Fruit fly (Drosophila melanogaster) whole organism, embryonic: Measurements from ENCODE around the gene snky.

Source experiments
- Bdp1 ChIP-seq: fragments of 200-800 bp; sonication (Bioruptor generic); optimal IDR thresholded peaks from 3 replicates; lab custom pipeline; 2016; ENCODE audit warnings: missing biosample characterization, missing genetic modification characterization
- Bgb ChIP-seq: fragments of 200-800 bp; sonication (Bioruptor generic); IDR thresholded peaks from 2 replicates; pipeline ENCODE4 v1.3.6; 2022; ENCODE audit warnings: missing biosample characterization, missing genetic modification characterization; ENCODE audit not compliant: partially characterized antibody
- Blimp-1 ChIP-seq: fragments of 200-800 bp; sonication (Bioruptor generic); optimal IDR thresholded peaks from 3 replicates; lab custom pipeline; 2018; ENCODE audit warnings: missing biosample characterization, missing genetic modification characterization, mild to moderate bottlenecking, moderate library complexity, missing genetic modification reagents
- CG10321 ChIP-seq: fragments of 200-800 bp; sonication (Bioruptor generic); IDR thresholded peaks from 2 replicates; pipeline ENCODE4 v1.3.6; 2022; ENCODE audit warnings: missing biosample characterization, missing genetic modification characterization
- CG15269 ChIP-seq: fragments of 200-800 bp; sonication (Bioruptor generic); optimal IDR thresholded peaks from 2 replicates; lab custom pipeline; 2018; ENCODE audit warnings: missing biosample characterization, mild to moderate bottlenecking, missing genetic modification characterization, moderate library complexity
- CG15514 ChIP-seq: fragments of 200-800 bp; sonication (Bioruptor generic); optimal IDR thresholded peaks from 3 replicates; lab custom pipeline; 2017; ENCODE audit warnings: missing biosample characterization, missing genetic modification characterization, mild to moderate bottlenecking, moderate library complexity, missing genetic modification reagents
- CG1603 ChIP-seq: fragments of 200-800 bp; sonication (Bioruptor generic); optimal IDR thresholded peaks from 2 replicates; lab custom pipeline; 2019; ENCODE audit warnings: missing biosample characterization, mild to moderate bottlenecking, missing genetic modification characterization, moderate library complexity
- CG16813 ChIP-seq: fragments of 200-800 bp; sonication (Bioruptor generic); IDR thresholded peaks from 3 replicates; pipeline ENCODE4 v1.3.6; 2022; ENCODE audit warnings: missing biosample characterization, missing genetic modification characterization; ENCODE audit not compliant: partially characterized antibody
- CG2129 ChIP-seq: fragments of 200-800 bp; sonication (Bioruptor generic); IDR thresholded peaks from 2 replicates; pipeline ENCODE4 v1.3.6; 2022; ENCODE audit warnings: missing biosample characterization, missing genetic modification characterization; ENCODE audit not compliant: partially characterized antibody
- CG34376 ChIP-seq: fragments of 200-800 bp; sonication (Bioruptor generic); optimal IDR thresholded peaks from 2 replicates; lab custom pipeline; 2018; ENCODE audit warnings: missing biosample characterization, mild to moderate bottlenecking, missing genetic modification characterization
- CG34422 ChIP-seq: fragments of 200-800 bp; sonication (Bioruptor generic); IDR thresholded peaks from 3 replicates; pipeline ENCODE4 v1.3.6; 2022; ENCODE audit warnings: missing biosample characterization, missing genetic modification characterization
- CG42726 ChIP-seq: fragments of 200-800 bp; sonication (Bioruptor generic); IDR thresholded peaks from 2 replicates; pipeline ENCODE4 v1.3.6; 2022; ENCODE audit warnings: missing biosample characterization, missing genetic modification characterization; ENCODE audit not compliant: partially characterized antibody
- CG4617 ChIP-seq: fragments of 200-800 bp; sonication (Bioruptor generic); optimal IDR thresholded peaks from 3 replicates; lab custom pipeline; 2016; ENCODE audit warnings: missing biosample characterization, missing genetic modification characterization, borderline replicate concordance
- CG6791 ChIP-seq: fragments of 200-800 bp; sonication (Bioruptor generic); IDR thresholded peaks from 3 replicates; pipeline ENCODE4 v1.3.6; 2022; ENCODE audit warnings: missing biosample characterization, missing genetic modification characterization; ENCODE audit not compliant: partially characterized antibody
- CG7963 ChIP-seq: fragments of 200-800 bp; sonication (Bioruptor generic); IDR thresholded peaks from 3 replicates; pipeline ENCODE4 v1.3.6; 2022; ENCODE audit warnings: missing biosample characterization, missing genetic modification characterization; ENCODE audit not compliant: partially characterized antibody
- CG9727 ChIP-seq: fragments of 200-800 bp; sonication (Bioruptor generic); optimal IDR thresholded peaks from 3 replicates; lab custom pipeline; 2017; ENCODE audit warnings: missing biosample characterization, mild to moderate bottlenecking, missing genetic modification characterization
- CG9817 ChIP-seq: fragments of 200-800 bp; sonication (Bioruptor generic); optimal IDR thresholded peaks from 2 replicates; lab custom pipeline; 2018; ENCODE audit warnings: missing biosample characterization, mild to moderate bottlenecking, missing genetic modification characterization, moderate library complexity
- Dad ChIP-seq: fragments of 200-800 bp; sonication (Bioruptor generic); optimal IDR thresholded peaks from 3 replicates; lab custom pipeline; 2016; ENCODE audit warnings: missing biosample characterization, missing genetic modification characterization
- HLH4C ChIP-seq: fragments of 200-800 bp; sonication (Bioruptor generic); IDR thresholded peaks from 3 replicates; pipeline ENCODE4 v1.3.6; 2022; ENCODE audit warnings: missing biosample characterization, missing genetic modification characterization; ENCODE audit not compliant: partially characterized antibody
- Hr51 ChIP-seq, 2 experiments: fragments of 200-800 bp; sonication (Bioruptor generic); optimal IDR thresholded peaks; 2 replicates in 1 of 2; 3 replicates in 1 of 2; lab custom pipeline; 2016 to 2018; ENCODE audit warnings: missing biosample characterization in 2 of 2, missing genetic modification characterization in 2 of 2, mild to moderate bottlenecking in 1 of 2, moderate library complexity in 1 of 2
- Jarid2 ChIP-seq: fragments of 200-800 bp; sonication (Bioruptor generic); optimal IDR thresholded peaks from 3 replicates; lab custom pipeline; 2017; ENCODE audit warnings: mild to moderate bottlenecking, missing biosample characterization, missing genetic modification reagents, missing genetic modification characterization
- Lim3 ChIP-seq: fragments of 200-800 bp; sonication (Bioruptor generic); IDR thresholded peaks from 2 replicates; pipeline ENCODE4 v1.3.6; 2022; ENCODE audit warnings: missing biosample characterization, missing genetic modification characterization
- Meics ChIP-seq: fragments of 200-800 bp; sonication (Bioruptor generic); optimal IDR thresholded peaks from 2 replicates; lab custom pipeline; 2017; ENCODE audit warnings: missing biosample characterization, mild to moderate bottlenecking, missing genetic modification characterization
- Scr ChIP-seq: fragments of 200-800 bp; sonication (Bioruptor generic); IDR thresholded peaks from 2 replicates; pipeline ENCODE4 v1.3.6; 2022; ENCODE audit warnings: missing biosample characterization, missing genetic modification characterization; ENCODE audit not compliant: partially characterized antibody
- Tbp ChIP-seq: fragments of >200 bp; optimal IDR thresholded peaks from 2 replicates; lab custom pipeline; 2018; ENCODE audit warnings: missing biosample characterization, missing genetic modification characterization
- Vsx1 ChIP-seq: fragments of 200-800 bp; sonication (Bioruptor generic); optimal IDR thresholded peaks from 2 replicates; lab custom pipeline; 2017; ENCODE audit warnings: missing biosample characterization, mild to moderate bottlenecking, missing genetic modification characterization, missing genetic modification reagents
- abd-A ChIP-seq: fragments of 200-800 bp; sonication (Bioruptor generic); optimal IDR thresholded peaks from 3 replicates; lab custom pipeline; 2019; ENCODE audit warnings: missing biosample characterization, mild to moderate bottlenecking, missing genetic modification characterization, moderate library complexity
- al ChIP-seq: fragments of 200-800 bp; sonication (Bioruptor generic); IDR thresholded peaks from 2 replicates; pipeline ENCODE4 v1.3.6; 2022; ENCODE audit warnings: missing biosample characterization, missing genetic modification characterization
- amos ChIP-seq: fragments of 200-800 bp; sonication (Bioruptor generic); IDR thresholded peaks from 2 replicates; pipeline ENCODE4 v1.3.6; 2022; ENCODE audit warnings: missing biosample characterization, missing genetic modification characterization; ENCODE audit not compliant: partially characterized antibody
- btn ChIP-seq: fragments of 200-800 bp; sonication (Bioruptor generic); optimal IDR thresholded peaks from 2 replicates; lab custom pipeline; 2016; ENCODE audit warnings: missing biosample characterization, missing genetic modification characterization
- hbn ChIP-seq: fragments of 200-800 bp; sonication (Bioruptor generic); IDR thresholded peaks from 2 replicates; pipeline ENCODE4 v1.3.6; 2022; ENCODE audit warnings: missing biosample characterization, missing genetic modification characterization; ENCODE audit not compliant: partially characterized antibody
- jing ChIP-seq: fragments of 200-800 bp; sonication (Bioruptor generic); optimal IDR thresholded peaks from 2 replicates; lab custom pipeline; 2018; ENCODE audit warnings: missing biosample characterization, mild to moderate bottlenecking, missing genetic modification characterization
- jumu ChIP-seq: fragments of 200-800 bp; sonication (Bioruptor generic); optimal IDR thresholded peaks from 3 replicates; lab custom pipeline; 2016; ENCODE audit warnings: missing biosample characterization, missing genetic modification characterization
- knrl ChIP-seq: fragments of 200-800 bp; sonication (Bioruptor generic); IDR thresholded peaks from 3 replicates; pipeline ENCODE4 v1.3.6; 2022; ENCODE audit warnings: missing biosample characterization, missing genetic modification characterization; ENCODE audit not compliant: partially characterized antibody
- nerfin-1 ChIP-seq: fragments of 200-800 bp; sonication (Bioruptor generic); optimal IDR thresholded peaks from 3 replicates; lab custom pipeline; 2019; ENCODE audit warnings: missing biosample characterization, mild to moderate bottlenecking, missing genetic modification characterization, moderate library complexity
- pita ChIP-seq: fragments of 200-800 bp; sonication (Bioruptor generic); optimal IDR thresholded peaks from 2 replicates; lab custom pipeline; 2017; ENCODE audit warnings: missing biosample characterization, mild to moderate bottlenecking, missing genetic modification characterization
- pros ChIP-seq: fragments of 200-800 bp; sonication (Bioruptor generic); optimal IDR thresholded peaks from 3 replicates; lab custom pipeline; 2019; ENCODE audit warnings: missing biosample characterization, mild to moderate bottlenecking, missing genetic modification characterization, moderate library complexity
- sna ChIP-seq: fragments of 200-800 bp; sonication (Bioruptor generic); IDR thresholded peaks from 2 replicates; pipeline ENCODE4 v1.3.6; 2022; ENCODE audit warnings: missing biosample characterization, missing genetic modification characterization; ENCODE audit not compliant: partially characterized antibody
- tap ChIP-seq: fragments of 200-800 bp; optimal IDR thresholded peaks from 3 replicates; lab custom pipeline; 2019; ENCODE audit warnings: missing biosample characterization, mild to moderate bottlenecking, missing genetic modification characterization, moderate library complexity
- tgo ChIP-seq: fragments of 200-800 bp; sonication (Bioruptor generic); IDR thresholded peaks from 3 replicates; pipeline ENCODE4 v1.3.6; 2022; ENCODE audit warnings: missing biosample characterization, missing genetic modification characterization
- tin ChIP-seq: fragments of 200-800 bp; sonication (Bioruptor generic); optimal IDR thresholded peaks from 3 replicates; lab custom pipeline; 2016; ENCODE audit warnings: missing biosample characterization, missing genetic modification characterization

Gene snky

dm6 chr3L:13210041-13210639 is 35.9 kb downstream of the snky start (continued):
- peak; percentile 85 for TF ChIP-seq pros (GFP tag; lab: Kevin White, UChicago)
- no peak for TF ChIP-seq tin (GFP tag; lab: Kevin White, UChicago)
- TF ChIP-seq tgo, result no peak
- TF ChIP-seq CG9727 (GFP tag; lab: Kevin White, UChicago), result no peak
- TF ChIP-seq btn (GFP tag; lab: Kevin White, UChicago), result no peak
- peak in 1 of 2 experiments; percentile 5 for TF ChIP-seq Hr51 (GFP tag; optimal IDR thresholded peaks at IDR 0.05; lab: Kevin White, UChicago)
- TF ChIP-seq CG9817 (tag; lab: Kevin White, UChicago), result no peak
- TF ChIP-seq CG34376 (GFP tag; lab: Kevin White, UChicago), result no peak
- peak; percentile 63 for TF ChIP-seq abd-A (tag; lab: Kevin White, UChicago)
- TF ChIP-seq sna, result no peak
- TF ChIP-seq jing, result no peak
- peak; percentile 12 for TF ChIP-seq nerfin-1 (tag; lab: Kevin White, UChicago)
- TF ChIP-seq Lim3 (GFP tag; lab: Robert Waterston, UW), result no peak
- TF ChIP-seq CG2129 (GFP tag; lab: Robert Waterston, UW), result no peak
- no peak for TF ChIP-seq CG34422 (GFP tag; lab: Robert Waterston, UW)
- TF ChIP-seq CG10321 (GFP tag; lab: Robert Waterston, UW), result no peak
- no peak for TF ChIP-seq CG1603 (tag; lab: Kevin White, UChicago)
- TF ChIP-seq Dad (GFP tag; lab: Kevin White, UChicago), result no peak
- TF ChIP-seq CG15269 (tag; lab: Kevin White, UChicago), result no peak
- TF ChIP-seq Vsx1, result no peak
- TF ChIP-seq CG15514 (GFP tag; lab: Kevin White, UChicago), result no peak

dm6 chr3L:13211085-13211759 is 36.9 kb downstream of the snky start:
- TF ChIP-seq amos (GFP tag; lab: Robert Waterston, UW) (peak; percentile 61; the same call in 1 of the 2 replicates), jumu (GFP tag; lab: Kevin White, UChicago) (no peak), HLH4C (GFP tag; lab: Robert Waterston, UW) (0 out of 3 replicates have a peak, but pooled peaks have one; percentile 43), Scr (GFP tag; lab: Robert Waterston, UW) (peak; percentile 42), Blimp-1 (GFP tag; lab: Kevin White, UChicago) (peak; percentile 90), hbn (GFP tag; lab: Robert Waterston, UW) (no peak), CG4617 (no peak), Tbp (GFP tag; lab: Kevin White, UChicago) (no peak), Bgb (GFP tag; lab: Robert Waterston, UW) (0 out of 2 replicates have a peak, but pooled peaks have one; percentile 17), tap (tag; lab: Kevin White, UChicago) (no peak), knrl (GFP tag; lab: Robert Waterston, UW) (peak; percentile 31; the same call in 1 of the 3 replicates), CG6791 (GFP tag; lab: Robert Waterston, UW) (peak; percentile 66), CG7963 (0 out of 3 replicates have a peak, but pooled peaks have one; percentile 29), pita (no peak), Jarid2 (no peak), CG16813 (GFP tag; lab: Robert Waterston, UW) (peak; percentile 53; the same call in 2 of the 3 replicates), Bdp1 (GFP tag; lab: Kevin White, UChicago) (peak; percentile 91), al (no peak), CG42726 (GFP tag; lab: Robert Waterston, UW) (peak; percentile 44; the same call in 1 of the 2 replicates), Meics (no peak)
